Worm (Caenorhabditis elegans): Measurements from ENCODE around the gene dhs-26.

dhs-26 gene

ce11 chrX:3316830-3317229 lies 45.5 kb downstream of the dhs-26 start:
- TF ChIP-seq lin-39 (tag; optimal IDR thresholded peaks at IDR 0.05) (no peak), mab-5 (tag; optimal IDR thresholded peaks at IDR 0.05) (no peak), unc-62 (GFP tag; optimal IDR thresholded peaks at IDR 0.05) (no peak), R02D3.7 (tag; optimal IDR thresholded peaks at IDR 0.05) (no peak), nhr-129 (tag; optimal IDR thresholded peaks at IDR 0.05) (no peak), nhr-10 (tag; optimal IDR thresholded peaks at IDR 0.05) (no peak), mdl-1 (tag; optimal IDR thresholded peaks at IDR 0.05) (no peak), peb-1 (tag; optimal IDR thresholded peaks at IDR 0.05) (no peak), nhr-11 (tag; optimal IDR thresholded peaks at IDR 0.05) (no peak), C34F6.9 (tag; optimal IDR thresholded peaks at IDR 0.05) (no peak), sma-3 (GFP tag; optimal IDR thresholded peaks at IDR 0.05) (no peak), zag-1 (tag; optimal IDR thresholded peaks at IDR 0.05) (no peak), dmd-4 (tag; optimal IDR thresholded peaks at IDR 0.05) (no peak), sem-4 (tag; optimal IDR thresholded peaks at IDR 0.05) (no peak)

ce11 chrX:3315891-3316657 lies 46.2 kb downstream of the dhs-26 start:
- no peak for TF ChIP-seq nhr-12 (tag; optimal IDR thresholded peaks at IDR 0.05)
- no peak for TF ChIP-seq mbf-1 (tag; optimal IDR thresholded peaks at IDR 0.05)

- TF ChIP-seq ama-1 (optimal IDR thresholded peaks at IDR 0.05), result no peak
- TF ChIP-seq gmeb-1 (tag; optimal IDR thresholded peaks at IDR 0.05), result no peak
- TF ChIP-seq nhr-10 (tag; optimal IDR thresholded peaks at IDR 0.05), result no peak
- no peak for TF ChIP-seq alr-1 (tag; optimal IDR thresholded peaks at IDR 0.05)
- TF ChIP-seq lin-39 (tag; optimal IDR thresholded peaks at IDR 0.05), result no peak
- TF ChIP-seq zag-1 (tag; optimal IDR thresholded peaks at IDR 0.05), result no peak
- no peak for TF ChIP-seq nhr-6 (tag; optimal IDR thresholded peaks at IDR 0.05)
- TF ChIP-seq nhr-77 (tag; optimal IDR thresholded peaks at IDR 0.05), result no peak
- TF ChIP-seq C34F6.9 (tag; optimal IDR thresholded peaks at IDR 0.05), result no peak
- no peak for TF ChIP-seq peb-1 (tag; optimal IDR thresholded peaks at IDR 0.05)
- no peak for TF ChIP-seq nhr-129 (tag; optimal IDR thresholded peaks at IDR 0.05)
- TF ChIP-seq sem-4 (tag; optimal IDR thresholded peaks at IDR 0.05), result no peak
Measured at ce11 chrX:3315014-3315413, 47.3 kb downstream of the dhs-26 start, which contains the start of gene ddr-2. TSS of gene ddr-2 (plus strand) at chrX:3315314.

- TF ChIP-seq ZK546.5 (tag; optimal IDR thresholded peaks at IDR 0.05) (no peak), lsy-2 (tag; optimal IDR thresholded peaks at IDR 0.05) (no peak), lin-39 (tag; optimal IDR thresholded peaks at IDR 0.05) (no peak), nhr-237 (tag; optimal IDR thresholded peaks at IDR 0.05) (no peak), mab-5 (tag; optimal IDR thresholded peaks at IDR 0.05) (no peak), F13H6.1 (tag; optimal IDR thresholded peaks at IDR 0.05) (no peak), snpc-4 (tag; optimal IDR thresholded peaks at IDR 0.05) (no peak), unc-62 (GFP tag; optimal IDR thresholded peaks at IDR 0.05) (no peak), nhr-23 (tag; optimal IDR thresholded peaks at IDR 0.05) (no peak), nhr-12 (tag; optimal IDR thresholded peaks at IDR 0.05) (no peak)
Measured at ce11 chrX:3313939-3314338, 48.4 kb downstream of the dhs-26 start.

Data from whole organism, L2 larva.